Worm (Caenorhabditis elegans): Measurements from ENCODE around the gene F47C12.6.

DNA sequence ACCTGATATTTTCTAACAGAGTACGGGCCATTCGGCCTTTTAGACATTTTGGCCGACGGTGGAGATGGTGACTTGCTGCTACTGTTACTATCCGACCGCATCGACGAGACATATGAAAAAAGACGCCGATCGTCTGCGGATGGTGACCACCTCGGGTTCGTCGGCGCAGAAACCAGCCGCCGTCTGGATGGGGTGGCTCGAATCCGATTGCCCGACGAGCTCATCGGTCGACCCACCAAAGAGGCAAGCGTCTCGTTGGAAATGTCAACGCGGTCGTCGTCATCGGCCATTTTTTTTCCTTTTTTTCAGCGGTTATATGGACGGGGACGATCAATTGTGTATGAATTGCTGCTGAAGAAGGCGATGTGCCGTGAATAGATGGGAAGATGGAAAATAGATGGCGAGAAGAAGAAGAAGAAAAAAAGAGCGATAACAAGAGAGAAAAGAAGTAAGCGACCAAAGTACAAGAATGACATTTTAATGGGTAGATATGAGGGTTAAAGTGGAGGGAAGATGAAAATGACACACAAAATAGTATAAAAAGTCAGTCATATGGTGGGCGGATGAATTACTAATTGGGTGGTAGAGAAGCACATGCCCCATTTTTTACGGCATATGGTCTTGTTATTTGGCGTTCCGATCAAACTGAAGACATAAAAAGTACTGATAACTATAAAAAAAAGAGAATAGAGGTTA, 25.6 kb upstream of the F47C12.6 start:
- TF ChIP-seq fkh-10 (GFP tag; optimal IDR thresholded peaks at IDR 0.05) (no peak), ceh-20 (GFP tag; IDR thresholded peaks at IDR 0.05) (no peak), unc-39 (tag; optimal IDR thresholded peaks at IDR 0.05) (no peak), mxl-2 (GFP tag; conservative IDR thresholded peaks at IDR 0.05) (no peak), nhr-10 (tag; optimal IDR thresholded peaks at IDR 0.05) (no peak), ama-1 (optimal IDR thresholded peaks at IDR 0.05) (peak; percentile 68), egl-43 (GFP tag; IDR thresholded peaks at IDR 0.05) (no peak), zfp-3 (GFP tag; conservative IDR thresholded peaks at IDR 0.05) (no peak)
